Worm (Caenorhabditis elegans) whole organism, L2 larva: Measurements from ENCODE around the gene gldi-10.

ENCODE experiments used
- ama-1 ChIP-seq: fragments of 150-350 bp; optimal IDR thresholded peaks from 2 replicates; lab custom pipeline; 2018; ENCODE audit warnings: inconsistent platforms
- blmp-1 ChIP-seq: sonication (generic microtip); optimal IDR thresholded peaks from 2 replicates; lab custom pipeline; 2017; ENCODE audit warnings: missing genetic modification characterization, mild to moderate bottlenecking, missing compliant biosample characterization, antibody characterized with exemption, moderate library complexity; ENCODE audit not compliant: insufficient read depth
- egl-27 ChIP-seq: sonication (generic microtip); optimal IDR thresholded peaks from 3 replicates; lab custom pipeline; 2017; ENCODE audit warnings: missing biosample characterization, missing genetic modification reagents, missing genetic modification characterization
- fos-1 ChIP-seq: fragments of 150-350 bp; optimal IDR thresholded peaks from 2 replicates; lab custom pipeline; 2014; ENCODE audit warnings: missing biosample characterization, missing genetic modification characterization
- mdl-1 ChIP-seq, 2 experiments: fragments of 150-350 bp in 1 of 2; sonication (generic microtip) in 1 of 2; optimal IDR thresholded peaks; 2 replicates each; lab custom pipeline; 2017; ENCODE audit warnings: missing biosample characterization in 2 of 2, missing genetic modification characterization in 2 of 2
- nhr-10 ChIP-seq: sonication (generic microtip); optimal IDR thresholded peaks from 2 replicates; lab custom pipeline; 2017; ENCODE audit warnings: missing biosample characterization, missing genetic modification characterization
- nhr-21 ChIP-seq: fragments of 150-350 bp; optimal IDR thresholded peaks from 2 replicates; lab custom pipeline; 2014; ENCODE audit warnings: missing biosample characterization, missing genetic modification characterization
- sma-9 ChIP-seq, 2 experiments: fragments of 150-350 bp in 1 of 2; sonication (generic microtip) in 1 of 2; optimal IDR thresholded peaks; 2 replicates each; lab custom pipeline; 2014 to 2016; ENCODE audit warnings: missing genetic modification characterization in 2 of 2, mild to moderate bottlenecking in 1 of 2, missing biosample characterization in 1 of 2, missing compliant biosample characterization in 1 of 2, missing genetic modification reagents in 1 of 2, moderate library complexity in 1 of 2
- snpc-4 ChIP-seq: fragments of 150-350 bp; optimal IDR thresholded peaks from 2 replicates; lab custom pipeline; 2014; ENCODE audit warnings: missing biosample characterization, missing genetic modification characterization
- unc-39 ChIP-seq: fragments of 150-350 bp; optimal IDR thresholded peaks from 2 replicates; lab custom pipeline; 2014; ENCODE audit warnings: missing biosample characterization, missing genetic modification characterization

gldi-10 gene

ce11 chrIV:9146819-9147518 lies 47.9 kb downstream of the gldi-10 start, which contains the start of the genes rpb-12 and aly-2 (continued):
- no peak for TF ChIP-seq unc-39
- TF ChIP-seq ama-1 (lab: Kevin White, UChicago): no peak
- TF ChIP-seq mdl-1 (tag; optimal IDR thresholded peaks at IDR 0.05; lab: Kevin White, UChicago): no peak
- no peak for TF ChIP-seq blmp-1 (tag; lab: Kevin White, UChicago)
- TF ChIP-seq egl-27: peak; percentile 11
- TF ChIP-seq snpc-4 (tag; lab: Kevin White, UChicago): peak; percentile 28
- TF ChIP-seq fos-1 (tag; lab: Kevin White, UChicago): peak; percentile 33
- TF ChIP-seq sma-9 (GFP tag; optimal IDR thresholded peaks at IDR 0.05; lab: Kevin White, UChicago): no peak
- no peak for TF ChIP-seq sma-9 (tag; optimal IDR thresholded peaks at IDR 0.05; lab: Kevin White, UChicago)
- no peak for TF ChIP-seq nhr-10 (tag; lab: Kevin White, UChicago)

- TF ChIP-seq nhr-21 (tag; lab: Kevin White, UChicago) (no peak), unc-39 (no peak)
Observed at ce11 chrIV:9150175-9150574, 51.1 kb downstream of the gldi-10 start, which contains the start of gene F23B2.7. TSS of gene F23B2.7 (plus strand) at chrIV:9150475.
